Fruit fly (Drosophila melanogaster) whole organism, prepupa: Measurements from ENCODE around the gene CG13074.

Source experiments
- Blimp-1 ChIP-seq: fragments of 200-800 bp; sonication (Bioruptor generic); optimal IDR thresholded peaks from 3 replicates; lab custom pipeline; 2017; ENCODE audit warnings: missing biosample characterization, missing genetic modification characterization, mild to moderate bottlenecking, moderate library complexity, missing genetic modification reagents
- CG8632 ChIP-seq: fragments of 200-800 bp; sonication (Bioruptor generic); optimal IDR thresholded peaks from 3 replicates; lab custom pipeline; 2016; ENCODE audit warnings: missing biosample characterization, missing genetic modification characterization
- CG9139 ChIP-seq: fragments of 200-800 bp; sonication (Bioruptor generic); optimal IDR thresholded peaks from 3 replicates; lab custom pipeline; 2017; ENCODE audit warnings: missing biosample characterization, mild to moderate bottlenecking, missing genetic modification characterization
- Eip93F ChIP-seq: fragments of 200-800 bp; sonication (Bioruptor generic); optimal IDR thresholded peaks from 2 replicates; lab custom pipeline; 2016; ENCODE audit warnings: missing biosample characterization, mild to moderate bottlenecking, missing genetic modification characterization
- OdsH ChIP-seq: fragments of 200-800 bp; sonication (Bioruptor generic); optimal IDR thresholded peaks from 3 replicates; lab custom pipeline; 2016; ENCODE audit warnings: missing biosample characterization, missing genetic modification characterization
- Sox14 ChIP-seq: fragments of 200-800 bp; sonication (Bioruptor generic); optimal IDR thresholded peaks from 3 replicates; lab custom pipeline; 2016; ENCODE audit warnings: missing biosample characterization, missing genetic modification characterization
- dac ChIP-seq: fragments of 200-800 bp; sonication (Bioruptor generic); optimal IDR thresholded peaks from 2 replicates; lab custom pipeline; 2017; ENCODE audit warnings: missing biosample characterization, mild to moderate bottlenecking, missing genetic modification characterization
- dsx ChIP-seq: fragments of 200-800 bp; optimal IDR thresholded peaks from 3 replicates; lab custom pipeline; 2019; ENCODE audit warnings: missing biosample characterization, mild to moderate bottlenecking, missing genetic modification characterization, moderate library complexity; ENCODE audit not compliant: poor library complexity, severe bottlenecking
- lz ChIP-seq: fragments of 200-800 bp; sonication (Bioruptor generic); optimal IDR thresholded peaks from 3 replicates; lab custom pipeline; 2016; ENCODE audit warnings: missing biosample characterization, missing genetic modification characterization
- ss ChIP-seq, 2 experiments: fragments of 200-800 bp; sonication (Bioruptor generic); optimal IDR thresholded peaks; 2 replicates in 1 of 2; 3 replicates in 1 of 2; lab custom pipeline; 2017 to 2018; ENCODE audit warnings: mild to moderate bottlenecking in 2 of 2, missing biosample characterization in 2 of 2, missing genetic modification characterization in 2 of 2, moderate library complexity in 1 of 2

DNA sequence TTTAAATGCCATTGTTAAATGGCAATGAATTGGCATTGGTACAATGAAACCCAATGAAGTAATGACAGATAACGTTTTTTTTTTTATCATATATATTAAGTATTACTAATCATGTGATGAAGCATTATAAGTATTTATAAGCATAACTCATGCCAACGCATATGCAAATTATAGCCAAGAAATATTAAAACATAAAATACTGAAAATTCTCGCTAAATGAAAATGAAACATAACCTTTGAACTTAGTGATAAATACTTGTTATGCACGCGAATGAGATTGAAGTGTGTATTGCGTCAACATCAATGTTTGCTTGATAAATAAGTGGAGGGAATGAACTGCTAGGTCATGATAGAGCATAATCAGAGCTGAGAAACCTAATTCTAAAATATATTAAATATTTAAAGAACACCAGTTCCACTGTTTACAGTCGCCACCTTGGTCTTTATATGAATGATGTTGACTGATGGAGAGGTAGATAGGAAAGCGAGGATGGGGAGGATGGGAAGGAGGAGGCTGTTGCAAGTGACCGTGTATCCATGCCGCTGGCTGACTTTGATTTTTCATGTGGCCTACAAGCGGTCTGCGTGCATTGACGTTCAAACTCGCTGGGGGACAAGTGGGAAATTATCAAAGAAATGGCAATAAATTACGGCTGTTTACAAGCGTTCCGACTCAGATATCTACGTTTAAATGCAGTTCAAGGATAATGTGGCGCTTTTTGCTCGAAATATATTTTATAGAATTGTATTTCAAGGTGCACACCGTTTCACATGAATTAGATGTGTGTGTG is 41.0 kb downstream of the CG13074 start:
- TF ChIP-seq Sox14 (GFP tag; lab: Kevin White, UChicago), result no peak
- no peak for TF ChIP-seq lz (GFP tag; lab: Kevin White, UChicago)
- TF ChIP-seq dsx, result no peak
- no peak for TF ChIP-seq Eip93F (GFP tag; lab: Kevin White, UChicago)
- no peak for TF ChIP-seq dac (GFP tag; lab: Kevin White, UChicago)
- TF ChIP-seq Blimp-1 (GFP tag; lab: Kevin White, UChicago), result no peak
- TF ChIP-seq OdsH, result no peak
- TF ChIP-seq CG8632, result no peak
- no peak for TF ChIP-seq ss (GFP tag; optimal IDR thresholded peaks at IDR 0.05; lab: Kevin White, UChicago)
- TF ChIP-seq CG9139 (GFP tag; lab: Kevin White, UChicago), result no peak
